Worm (Caenorhabditis elegans) whole organism, L4 larva: ENCODE results near the gene C18E9.7.

Experiments used
- D1046.2 ChIP-seq: fragments of 200-800 bp; sonication (Bioruptor generic); IDR thresholded peaks from 2 replicates; pipeline ENCODE4 v1.3.6; 2022; ENCODE audit warnings: missing genetic modification characterization, missing compliant biosample characterization
- Y75B8A.6 ChIP-seq: fragments of 200-800 bp; sonication (Bioruptor generic); IDR thresholded peaks from 2 replicates; pipeline ENCODE4 v1.3.6; 2022; ENCODE audit warnings: missing genetic modification reagents, missing genetic modification characterization, missing compliant biosample characterization
- aha-1 ChIP-seq: fragments of 150-350 bp; peaks from one replicate; lab custom pipeline; 2014; ENCODE audit warnings: missing biosample characterization, missing genetic modification characterization
- ama-1 ChIP-seq: fragments of 150-350 bp; optimal IDR thresholded peaks from 2 replicates; lab custom pipeline; 2014; ENCODE audit warnings: inconsistent platforms, mixed read lengths
- ceh-32 ChIP-seq: sonication (generic microtip); optimal IDR thresholded peaks from 2 replicates; lab custom pipeline; 2016; ENCODE audit warnings: mild to moderate bottlenecking, missing genetic modification characterization, missing compliant biosample characterization; ENCODE audit not compliant: poor library complexity
- ceh-44 ChIP-seq: fragments of 200-800 bp; sonication (Bioruptor generic); IDR thresholded peaks from 2 replicates; pipeline ENCODE4 v1.3.6; 2022; ENCODE audit warnings: missing genetic modification reagents, missing genetic modification characterization, missing compliant biosample characterization
- cey-2 ChIP-seq: sonication (generic microtip); optimal IDR thresholded peaks from 3 replicates; lab custom pipeline; 2017; ENCODE audit warnings: missing genetic modification characterization, mild to moderate bottlenecking, missing compliant biosample characterization, antibody characterized with exemption, borderline replicate concordance; ENCODE audit not compliant: insufficient read depth
- daf-12 ChIP-seq: fragments of 150-350 bp; optimal IDR thresholded peaks from 2 replicates; lab custom pipeline; 2014; ENCODE audit warnings: missing biosample characterization, missing genetic modification reagents, missing genetic modification characterization
- dmd-6 ChIP-seq: fragments of 200-800 bp; sonication (Bioruptor generic); IDR thresholded peaks from 2 replicates; pipeline ENCODE4 v1.3.6; 2022; ENCODE audit warnings: missing genetic modification reagents, missing genetic modification characterization, missing compliant biosample characterization
- egl-27 ChIP-seq: sonication (generic microtip); optimal IDR thresholded peaks from 3 replicates; lab custom pipeline; 2017; ENCODE audit warnings: missing biosample characterization, missing genetic modification reagents, missing genetic modification characterization
- egl-43 ChIP-seq: fragments of 200-800 bp; sonication (Bioruptor generic); IDR thresholded peaks from 2 replicates; pipeline ENCODE4 v1.3.6; 2022; ENCODE audit warnings: missing genetic modification reagents, missing genetic modification characterization, missing compliant biosample characterization
- hif-1 ChIP-seq, 2 experiments: sonication (generic microtip); optimal IDR thresholded peaks; 2 replicates each; lab custom pipeline; 2016 to 2017; ENCODE audit warnings: missing compliant biosample characterization in 2 of 2, missing genetic modification characterization in 2 of 2, missing genetic modification reagents in 2 of 2, missing genotype in 2 of 2, mild to moderate bottlenecking in 1 of 2
- hlh-30 ChIP-seq: sonication (generic microtip); optimal IDR thresholded peaks from 2 replicates; lab custom pipeline; 2017; ENCODE audit warnings: antibody characterized with exemption, mild to moderate bottlenecking, missing genetic modification characterization, missing compliant biosample characterization; ENCODE audit not compliant: insufficient read depth
- lin-13 ChIP-seq: fragments of 150-350 bp; optimal IDR thresholded peaks from 2 replicates; lab custom pipeline; 2014; ENCODE audit warnings: missing biosample characterization, missing genetic modification reagents, missing genetic modification characterization
- lin-38 ChIP-seq: fragments of 200-800 bp; sonication (Bioruptor generic); IDR thresholded peaks from 2 replicates; pipeline ENCODE4 v1.3.6; 2022; ENCODE audit warnings: missing genetic modification reagents, missing genetic modification characterization, missing compliant biosample characterization
- mdl-1 ChIP-seq, 2 experiments: fragments of 150-350 bp in 1 of 2; sonication (generic microtip) in 1 of 2; optimal IDR thresholded peaks; 2 replicates each; lab custom pipeline; 2014 to 2017; ENCODE audit warnings: missing biosample characterization in 2 of 2, missing genetic modification characterization in 2 of 2
- nhr-10 ChIP-seq: fragments of 150-350 bp; optimal IDR thresholded peaks from 2 replicates; lab custom pipeline; 2014; ENCODE audit warnings: missing biosample characterization, missing genetic modification characterization
- nhr-102 ChIP-seq: sonication (generic microtip); optimal IDR thresholded peaks from 2 replicates; lab custom pipeline; 2016; ENCODE audit warnings: mild to moderate bottlenecking, missing genetic modification characterization, moderate library complexity, missing compliant biosample characterization
- nhr-237 ChIP-seq: sonication (generic microtip); optimal IDR thresholded peaks from 2 replicates; lab custom pipeline; 2017; ENCODE audit warnings: missing biosample characterization, missing genetic modification characterization
- nhr-28 ChIP-seq: fragments of 150-350 bp; optimal IDR thresholded peaks from 2 replicates; lab custom pipeline; 2014; ENCODE audit warnings: missing biosample characterization, missing genetic modification characterization
- nhr-42 ChIP-seq: fragments of 200-800 bp; sonication (Bioruptor generic); IDR thresholded peaks from 2 replicates; pipeline ENCODE4 v1.3.6; 2022; ENCODE audit warnings: missing genetic modification characterization, missing compliant biosample characterization
- pha-4 ChIP-seq, 2 experiments: fragments of 150-350 bp in 1 of 2; fragments of 200-800 bp in 1 of 2; sonication (Bioruptor generic) in 1 of 2; IDR thresholded peaks in 1 of 2; optimal IDR thresholded peaks in 1 of 2; 2 replicates each; pipeline versions ENCODE4 v1.3.6 to Lab custom; 2014 to 2022; ENCODE audit warnings: missing genetic modification characterization in 2 of 2, missing genetic modification reagents in 2 of 2, missing biosample characterization in 1 of 2, missing compliant biosample characterization in 1 of 2
- php-3 ChIP-seq: fragments of 200-800 bp; sonication (Bioruptor generic); IDR thresholded peaks from 2 replicates; pipeline ENCODE4 v1.3.6; 2022; ENCODE audit warnings: missing genetic modification reagents, missing genetic modification characterization, missing compliant biosample characterization
- pqm-1 ChIP-seq: sonication (generic microtip); optimal IDR thresholded peaks from 2 replicates; lab custom pipeline; 2017; ENCODE audit warnings: missing biosample characterization, missing genetic modification characterization
- saeg-2 ChIP-seq: fragments of 200-800 bp; sonication (Bioruptor generic); IDR thresholded peaks from 2 replicates; pipeline ENCODE4 v1.3.6; 2022; ENCODE audit warnings: missing genetic modification reagents, missing genetic modification characterization, missing compliant biosample characterization
- set-16 ChIP-seq: fragments of 200-800 bp; sonication (Bioruptor generic); IDR thresholded peaks from 2 replicates; pipeline ENCODE4 v1.3.6; 2022; ENCODE audit warnings: missing genetic modification reagents, missing genetic modification characterization, missing compliant biosample characterization
- skn-1 ChIP-seq: fragments of 150-350 bp; optimal IDR thresholded peaks from 2 replicates; lab custom pipeline; 2014; ENCODE audit warnings: missing biosample characterization, missing genetic modification characterization
- tra-1 ChIP-seq: fragments of 200-800 bp; sonication (Bioruptor generic); IDR thresholded peaks from 2 replicates; pipeline ENCODE4 v1.3.6; 2022; ENCODE audit warnings: missing genetic modification reagents, missing genetic modification characterization, missing compliant biosample characterization
- unc-39 ChIP-seq: sonication (generic microtip); optimal IDR thresholded peaks from 2 replicates; lab custom pipeline; 2017; ENCODE audit warnings: missing biosample characterization, missing genetic modification characterization
- unc-62 ChIP-seq, 3 experiments: fragments of 150-350 bp in 1 of 3; sonication (generic microtip); optimal IDR thresholded peaks in 2 of 3; peaks in 1 of 3; 1 replicate in 1 of 3; 2 replicates in 2 of 3; lab custom pipeline; 2014 to 2017; ENCODE audit warnings: missing biosample characterization in 3 of 3, missing genetic modification characterization in 3 of 3, missing genetic modification reagents in 3 of 3, missing genotype in 1 of 3
- zfp-2 ChIP-seq: sonication (generic microtip); optimal IDR thresholded peaks from 2 replicates; lab custom pipeline; 2016; ENCODE audit warnings: mild to moderate bottlenecking, missing genetic modification characterization, missing compliant biosample characterization
- zfp-3 ChIP-seq: fragments of 200-800 bp; sonication (Bioruptor generic); conservative IDR thresholded peaks from 2 replicates; pipeline ENCODE4 v1.3.6; 2022; ENCODE audit warnings: missing genetic modification reagents, missing genetic modification characterization, missing compliant biosample characterization
- ztf-11 ChIP-seq: fragments of 150-350 bp; optimal IDR thresholded peaks from 2 replicates; lab custom pipeline; 2014; ENCODE audit warnings: missing biosample characterization, missing genetic modification characterization

C18E9.7 gene

ce11 chrII:9028096-9028495 lies 45.5 kb upstream of the C18E9.7 start (continued):
- TF ChIP-seq lin-13 (GFP tag; lab: Kevin White, UChicago) (no peak), nhr-28 (tag; lab: Kevin White, UChicago) (peak; percentile 26), egl-27 (tag; lab: Kevin White, UChicago) (no peak), lin-38 (no peak), ztf-11 (tag; lab: Kevin White, UChicago) (no peak), hlh-30 (tag; lab: Kevin White, UChicago) (peak; percentile 36), nhr-10 (tag; lab: Kevin White, UChicago) (no peak)

ce11 chrII:9026348-9026747 lies 43.8 kb upstream of the C18E9.7 start:
- no peak for TF ChIP-seq nhr-102 (tag; lab: Kevin White, UChicago)
- TF ChIP-seq unc-62 (GFP tag; optimal IDR thresholded peaks at IDR 0.05 in 1 of 2; lab: Kevin White, UChicago): peak in 1 of 2 experiments; percentile 23
- TF ChIP-seq unc-62 (tag; optimal IDR thresholded peaks at IDR 0.05; lab: Kevin White, UChicago): no peak

- TF ChIP-seq unc-39 (tag; lab: Kevin White, UChicago): no peak
- TF ChIP-seq unc-62 (GFP tag; optimal IDR thresholded peaks at IDR 0.05 in 1 of 2; lab: Kevin White, UChicago): peak in 1 of 2 experiments; percentile 40
- TF ChIP-seq unc-62 (tag; optimal IDR thresholded peaks at IDR 0.05; lab: Kevin White, UChicago): no peak
- peak; percentile 93 for TF ChIP-seq aha-1 (tag; lab: Kevin White, UChicago)
- no peak for TF ChIP-seq daf-12 (tag; lab: Kevin White, UChicago)
Measured at ce11 chrII:9024312-9024711, 41.7 kb upstream of the C18E9.7 start.

- TF ChIP-seq set-16 (GFP tag; lab: Robert Waterston, UW) (no peak), unc-62 (GFP tag; optimal IDR thresholded peaks at IDR 0.05 in 1 of 2; lab: Kevin White, UChicago) (peak in 1 of 2 experiments; percentile 96), unc-62 (tag; optimal IDR thresholded peaks at IDR 0.05; lab: Kevin White, UChicago) (no peak)
Measured at ce11 chrII:9021625-9022024, 39.0 kb upstream of the C18E9.7 start.

ce11 chrII:9019704-9020103 lies 37.1 kb upstream of the C18E9.7 start, which contains the start of gene dep-1:
dep-1 (minus strand) TSS chrII:9019798.
- TF ChIP-seq zfp-2 (tag; lab: Kevin White, UChicago) (no peak), mdl-1 (tag; optimal IDR thresholded peaks at IDR 0.05; lab: Kevin White, UChicago) (no peak), nhr-237 (tag; lab: Kevin White, UChicago) (no peak), ceh-44 (GFP tag; lab: Robert Waterston, UW) (no peak), egl-43 (GFP tag; lab: Robert Waterston, UW) (no peak), saeg-2 (GFP tag; lab: Robert Waterston, UW) (no peak), pha-4 (GFP tag; IDR thresholded peaks at IDR 0.05; lab: Robert Waterston, UW) (no peak), pha-4 (tag; optimal IDR thresholded peaks at IDR 0.05; lab: Kevin White, UChicago) (no peak), nhr-28 (tag; lab: Kevin White, UChicago) (no peak), zfp-3 (GFP tag; lab: Robert Waterston, UW) (no peak)

ce11 chrII:9017628-9018027 lies 35.0 kb upstream of the C18E9.7 start:
- TF ChIP-seq hif-1 (tag; optimal IDR thresholded peaks at IDR 0.05; lab: Kevin White, UChicago) (no peak), unc-62 (GFP tag; optimal IDR thresholded peaks at IDR 0.05 in 1 of 2; lab: Kevin White, UChicago) (peak in 1 of 2 experiments; percentile 91), unc-62 (tag; optimal IDR thresholded peaks at IDR 0.05; lab: Kevin White, UChicago) (no peak)

ce11 chrII:9014877-9015505 lies 32.4 kb upstream of the C18E9.7 start:
- TF ChIP-seq tra-1 (GFP tag; lab: Robert Waterston, UW) (no peak), aha-1 (tag; lab: Kevin White, UChicago) (peak; percentile 59), nhr-42 (GFP tag; lab: Robert Waterston, UW) (no peak), cey-2 (no peak), php-3 (GFP tag; lab: Robert Waterston, UW) (no peak), ama-1 (lab: Kevin White, UChicago) (no peak), dmd-6 (GFP tag; lab: Robert Waterston, UW) (0 out of 2 replicates have a peak, but pooled peaks have one; percentile 20), Y75B8A.6 (GFP tag; lab: Robert Waterston, UW) (no peak), D1046.2 (GFP tag; lab: Robert Waterston, UW) (no peak), hlh-30 (tag; lab: Kevin White, UChicago) (peak; percentile 12), pqm-1 (tag; lab: Kevin White, UChicago) (peak; percentile 10), skn-1 (no peak), ceh-32 (no peak)
